Worm (Caenorhabditis elegans): Measurements from ENCODE around the gene hecd-1.

ce11 chrIV:7171222-7171621, 26.7 kb upstream of the hecd-1 start, which contains the start of gene str-220:
- TF ChIP-seq pha-4 (GFP tag; IDR thresholded peaks at IDR 0.05) (no peak), pha-4 (tag; optimal IDR thresholded peaks at IDR 0.05) (no peak), unc-39 (tag; optimal IDR thresholded peaks at IDR 0.05) (no peak), nhr-237 (tag; optimal IDR thresholded peaks at IDR 0.05) (no peak), ama-1 (optimal IDR thresholded peaks at IDR 0.05) (no peak), dmd-8 (GFP tag; IDR thresholded peaks at IDR 0.05) (no peak), cey-2 (tag; optimal IDR thresholded peaks at IDR 0.05; ENCODE audit: borderline replicate concordance, insufficient read depth) (no peak)
